Fruit fly (Drosophila melanogaster) whole organism, embryonic: ENCODE measurements around the gene wit.

Source experiments
- CG12299 ChIP-seq: fragments of 200-800 bp; sonication (Bioruptor generic); optimal IDR thresholded peaks from 2 replicates; lab custom pipeline; 2018; ENCODE audit warnings: missing biosample characterization, mild to moderate bottlenecking, missing genetic modification characterization
- CG33213 ChIP-seq: fragments of 200-800 bp; sonication (Bioruptor generic); optimal IDR thresholded peaks from 3 replicates; lab custom pipeline; 2016; ENCODE audit warnings: missing biosample characterization, missing genetic modification characterization
- CG8924 ChIP-seq: fragments of 200-800 bp; optimal IDR thresholded peaks from 3 replicates; lab custom pipeline; 2019; ENCODE audit warnings: missing biosample characterization, mild to moderate bottlenecking, missing genetic modification characterization, moderate library complexity
- Camta ChIP-seq: fragments of 200-800 bp; sonication (Bioruptor generic); optimal IDR thresholded peaks from 2 replicates; lab custom pipeline; 2016; ENCODE audit warnings: missing biosample characterization, missing genetic modification characterization
- MBD-R2 ChIP-seq: fragments of 200-800 bp; sonication (Bioruptor generic); IDR thresholded peaks from 2 replicates; pipeline ENCODE4 v1.3.6; 2022; ENCODE audit warnings: missing biosample characterization, missing genetic modification characterization
- MTF-1 ChIP-seq: fragments of 200-800 bp; sonication (Bioruptor generic); optimal IDR thresholded peaks from 2 replicates; lab custom pipeline; 2018; ENCODE audit warnings: missing biosample characterization, mild to moderate bottlenecking, missing genetic modification characterization, borderline replicate concordance
- ash1 ChIP-seq: fragments of 200-800 bp; sonication (Bioruptor generic); optimal IDR thresholded peaks from 2 replicates; lab custom pipeline; 2018; ENCODE audit warnings: missing biosample characterization, mild to moderate bottlenecking, missing genetic modification characterization
- ewg ChIP-seq: fragments of 200-800 bp; sonication (Bioruptor generic); optimal IDR thresholded peaks from 3 replicates; lab custom pipeline; 2017; ENCODE audit warnings: mild to moderate bottlenecking, missing biosample characterization, missing genetic modification reagents, missing genetic modification characterization
- sens-2 ChIP-seq: fragments of 200-800 bp; sonication (Bioruptor generic); IDR thresholded peaks from 2 replicates; pipeline ENCODE4 v1.3.6; 2022; ENCODE audit warnings: missing biosample characterization, missing genetic modification characterization
- tap ChIP-seq: fragments of 200-800 bp; optimal IDR thresholded peaks from 3 replicates; lab custom pipeline; 2019; ENCODE audit warnings: missing biosample characterization, mild to moderate bottlenecking, missing genetic modification characterization, moderate library complexity
- unc-4 ChIP-seq: fragments of 200-800 bp; sonication (Bioruptor generic); IDR thresholded peaks from 2 replicates; pipeline ENCODE4 v1.3.6; 2022; ENCODE audit warnings: missing biosample characterization, missing genetic modification characterization; ENCODE audit not compliant: partially characterized antibody

dm6 chr3L:4081243-4081642 is 9.7 kb upstream of the wit start:
- TF ChIP-seq CG12299 (tag; lab: Kevin White, UChicago), result no peak
- no peak for TF ChIP-seq sens-2 (GFP tag; lab: Robert Waterston, UW)
- no peak for TF ChIP-seq MBD-R2 (GFP tag; lab: Robert Waterston, UW)
- TF ChIP-seq Camta (GFP tag; lab: Kevin White, UChicago), result no peak
- no peak for TF ChIP-seq ash1 (GFP tag; lab: Kevin White, UChicago)
- no peak for TF ChIP-seq unc-4 (GFP tag; lab: Robert Waterston, UW)
- no peak for TF ChIP-seq tap (tag; lab: Kevin White, UChicago)
- no peak for TF ChIP-seq MTF-1 (GFP tag; lab: Kevin White, UChicago)
- TF ChIP-seq CG8924 (tag; lab: Kevin White, UChicago), result no peak
- TF ChIP-seq CG33213 (GFP tag; lab: Kevin White, UChicago), result no peak
- TF ChIP-seq ewg (GFP tag; lab: Kevin White, UChicago), result no peak
